Fruit fly (Drosophila melanogaster): ENCODE results near the gene dgt6.

dgt6 gene

dm6 chr3R:29138961-29139527, 8.3 kb upstream of the dgt6 start:
- TF ChIP-seq usp (GFP tag; optimal IDR thresholded peaks at IDR 0.05) (no peak), EcR (GFP tag; optimal IDR thresholded peaks at IDR 0.05) (no peak), CG8478 (optimal IDR thresholded peaks at IDR 0.05) (no peak), pan (optimal IDR thresholded peaks at IDR 0.05) (no peak), psq (optimal IDR thresholded peaks at IDR 0.05) (no peak), Dll (optimal IDR thresholded peaks at IDR 0.05) (no peak)

dm6 chr3R:29138407-29138806, 7.6 kb upstream of the dgt6 start, which contains the start of the genes Alg13 and superdeath:
Gene Alg13, minus strand, starts transcription at chr3R:29138573.
Gene superdeath, plus strand, starts transcription at chr3R:29138662.
- TF ChIP-seq CG8478 (optimal IDR thresholded peaks at IDR 0.05): no peak

dm6 chr3R:29124128-29124527, 6.6 kb downstream of the dgt6 start:
- no peak for TF ChIP-seq EcR (GFP tag; optimal IDR thresholded peaks at IDR 0.05)
- TF ChIP-seq pan (optimal IDR thresholded peaks at IDR 0.05): no peak
- TF ChIP-seq psq (optimal IDR thresholded peaks at IDR 0.05): no peak
- TF ChIP-seq CG8478 (optimal IDR thresholded peaks at IDR 0.05): no peak
- TF ChIP-seq Dll (optimal IDR thresholded peaks at IDR 0.05): no peak
- TF ChIP-seq usp (GFP tag; optimal IDR thresholded peaks at IDR 0.05): no peak

- TF ChIP-seq EcR (GFP tag; optimal IDR thresholded peaks at IDR 0.05) (no peak), usp (GFP tag; optimal IDR thresholded peaks at IDR 0.05) (no peak), Dll (optimal IDR thresholded peaks at IDR 0.05) (no peak), pan (optimal IDR thresholded peaks at IDR 0.05) (no peak), CG8478 (optimal IDR thresholded peaks at IDR 0.05) (no peak), psq (optimal IDR thresholded peaks at IDR 0.05) (no peak)
These were observed 7.8 kb downstream of the dgt6 start, which contains the start of the genes yem and Ctl2 for dm6 chr3R:29122817-29123611. Gene yem, minus strand, starts transcription at chr3R:29122879. Gene Ctl2, plus strand, starts transcription at chr3R:29123370.

dm6 chr3R:29116167-29116725, 14.5 kb downstream of the dgt6 start, which contains the start of gene Atg14:
Gene Atg14, plus strand, starts transcription at chr3R:29116391.
- TF ChIP-seq Dll (optimal IDR thresholded peaks at IDR 0.05) (no peak), EcR (GFP tag; optimal IDR thresholded peaks at IDR 0.05) (no peak), pan (optimal IDR thresholded peaks at IDR 0.05) (no peak), psq (optimal IDR thresholded peaks at IDR 0.05) (no peak), CG8478 (optimal IDR thresholded peaks at IDR 0.05) (no peak), usp (GFP tag; optimal IDR thresholded peaks at IDR 0.05) (no peak)

- TF ChIP-seq Dll (optimal IDR thresholded peaks at IDR 0.05) (no peak), EcR (GFP tag; optimal IDR thresholded peaks at IDR 0.05) (no peak), CG8478 (optimal IDR thresholded peaks at IDR 0.05) (no peak), usp (GFP tag; optimal IDR thresholded peaks at IDR 0.05) (no peak), psq (optimal IDR thresholded peaks at IDR 0.05) (no peak), pan (optimal IDR thresholded peaks at IDR 0.05) (no peak)
These were observed 17.4 kb downstream of the dgt6 start for dm6 chr3R:29113392-29113791.

- TF ChIP-seq psq (optimal IDR thresholded peaks at IDR 0.05) (no peak), EcR (GFP tag; optimal IDR thresholded peaks at IDR 0.05) (no peak), usp (GFP tag; optimal IDR thresholded peaks at IDR 0.05) (no peak), pan (optimal IDR thresholded peaks at IDR 0.05) (no peak), CG8478 (optimal IDR thresholded peaks at IDR 0.05) (no peak), Dll (optimal IDR thresholded peaks at IDR 0.05) (no peak)
These were observed 18.2 kb downstream of the dgt6 start, which contains the start of the genes alpha-Man-Ib and Pdhb for dm6 chr3R:29112398-29113150. Gene alpha-Man-Ib, minus strand, starts transcription at chr3R:29112822. Gene Pdhb, plus strand, starts transcription at chr3R:29113071.

dm6 chr3R:29111795-29112194, 19.0 kb downstream of the dgt6 start:
- TF ChIP-seq psq (optimal IDR thresholded peaks at IDR 0.05) (no peak), CG8478 (optimal IDR thresholded peaks at IDR 0.05) (no peak), EcR (GFP tag; optimal IDR thresholded peaks at IDR 0.05) (no peak)

dm6 chr3R:29103227-29103626, 27.5 kb downstream of the dgt6 start:
- TF ChIP-seq CG8478 (optimal IDR thresholded peaks at IDR 0.05) (no peak), usp (GFP tag; optimal IDR thresholded peaks at IDR 0.05) (no peak), EcR (GFP tag; optimal IDR thresholded peaks at IDR 0.05) (no peak), psq (optimal IDR thresholded peaks at IDR 0.05) (no peak), pan (optimal IDR thresholded peaks at IDR 0.05) (no peak), Dll (optimal IDR thresholded peaks at IDR 0.05) (no peak)

dm6 chr3R:29098022-29098421, 32.8 kb downstream of the dgt6 start:
- TF ChIP-seq psq (optimal IDR thresholded peaks at IDR 0.05) (no peak), pan (optimal IDR thresholded peaks at IDR 0.05) (no peak), usp (GFP tag; optimal IDR thresholded peaks at IDR 0.05) (no peak), Dll (optimal IDR thresholded peaks at IDR 0.05) (no peak), CG8478 (optimal IDR thresholded peaks at IDR 0.05) (no peak), EcR (GFP tag; optimal IDR thresholded peaks at IDR 0.05) (no peak)

dm6 chr3R:29096009-29096443, 34.7 kb downstream of the dgt6 start:
- no peak for TF ChIP-seq usp (GFP tag; optimal IDR thresholded peaks at IDR 0.05)
- TF ChIP-seq pan (optimal IDR thresholded peaks at IDR 0.05): no peak
- TF ChIP-seq Dll (optimal IDR thresholded peaks at IDR 0.05): no peak
- TF ChIP-seq CG8478 (optimal IDR thresholded peaks at IDR 0.05): no peak
- TF ChIP-seq EcR (GFP tag; optimal IDR thresholded peaks at IDR 0.05): no peak
- TF ChIP-seq psq (optimal IDR thresholded peaks at IDR 0.05): no peak

Measured in whole organism.